Worm (Caenorhabditis elegans) whole organism, L3 larva: ENCODE measurements around the gene agmo-1.

ENCODE experiments used
- aly-2 ChIP-seq: fragments of 150-350 bp; optimal IDR thresholded peaks from 2 replicates; lab custom pipeline; 2014; ENCODE audit warnings: missing biosample characterization, missing genetic modification characterization
- ama-1 ChIP-seq: fragments of 150-350 bp; optimal IDR thresholded peaks from 2 replicates; lab custom pipeline; 2018
- ceh-28 ChIP-seq: fragments of 150-350 bp; optimal IDR thresholded peaks from 2 replicates; lab custom pipeline; 2014; ENCODE audit warnings: missing biosample characterization, missing genetic modification reagents, missing genetic modification characterization
- ceh-9 ChIP-seq: sonication (generic microtip); optimal IDR thresholded peaks from 2 replicates; lab custom pipeline; 2018; ENCODE audit warnings: missing biosample characterization, missing genetic modification characterization
- elt-1 ChIP-seq: fragments of 150-350 bp; optimal IDR thresholded peaks from 2 replicates; lab custom pipeline; 2014; ENCODE audit warnings: missing biosample characterization, missing genetic modification characterization
- eor-1 ChIP-seq, 2 experiments: fragments of 150-350 bp; optimal IDR thresholded peaks; 2 replicates each; lab custom pipeline; 2014 to 2018; ENCODE audit warnings: missing biosample characterization in 2 of 2, missing genetic modification characterization in 2 of 2
- mdl-1 ChIP-seq: fragments of 150-350 bp; optimal IDR thresholded peaks from 2 replicates; lab custom pipeline; 2014; ENCODE audit warnings: missing biosample characterization, missing genetic modification characterization
- nhr-28 ChIP-seq: fragments of 150-350 bp; optimal IDR thresholded peaks from 2 replicates; lab custom pipeline; 2014; ENCODE audit warnings: missing biosample characterization, missing genetic modification characterization
- pqm-1 ChIP-seq: fragments of 150-350 bp; optimal IDR thresholded peaks from 2 replicates; lab custom pipeline; 2017; ENCODE audit warnings: missing biosample characterization, missing genetic modification characterization, inconsistent platforms
- snpc-4 ChIP-seq: fragments of 150-350 bp; optimal IDR thresholded peaks from 2 replicates; lab custom pipeline; 2014; ENCODE audit warnings: missing biosample characterization, missing genetic modification characterization
- tbx-2 ChIP-seq: sonication (generic microtip); optimal IDR thresholded peaks from 2 replicates; lab custom pipeline; 2016; ENCODE audit warnings: mild to moderate bottlenecking, missing genetic modification characterization, missing compliant biosample characterization
- ztf-11 ChIP-seq: fragments of 150-350 bp; optimal IDR thresholded peaks from 2 replicates; lab custom pipeline; 2014; ENCODE audit warnings: missing biosample characterization, missing genetic modification characterization

DNA sequence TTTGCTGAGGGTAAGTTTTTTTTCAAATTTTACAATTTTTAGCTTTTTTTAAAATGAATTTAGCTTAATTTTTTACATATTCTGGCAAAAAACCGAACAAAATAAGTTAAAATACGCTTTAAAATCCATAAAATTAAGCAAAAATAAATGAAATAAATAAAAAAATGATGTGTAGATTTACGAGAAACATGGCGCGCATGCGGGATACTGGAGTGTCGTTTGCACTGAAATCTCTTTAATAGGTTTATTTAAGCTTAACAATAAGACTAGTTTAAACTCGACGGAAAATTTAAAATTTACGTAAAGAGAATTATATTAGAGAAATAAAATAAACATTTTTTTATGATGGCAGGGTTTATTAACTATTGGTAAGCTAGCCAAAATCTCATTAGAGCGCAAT is 23.0 kb upstream of the agmo-1 start:
- TF ChIP-seq eor-1 (tag; optimal IDR thresholded peaks at IDR 0.05; lab: Kevin White, UChicago): no peak
- no peak for TF ChIP-seq ztf-11
- TF ChIP-seq mdl-1: no peak
- no peak for TF ChIP-seq pqm-1 (tag; lab: Kevin White, UChicago)
- no peak for TF ChIP-seq ceh-9
- no peak for TF ChIP-seq aly-2 (tag; lab: Kevin White, UChicago)
- no peak for TF ChIP-seq tbx-2 (tag; lab: Kevin White, UChicago)
- no peak for TF ChIP-seq elt-1
- no peak for TF ChIP-seq nhr-28
- no peak for TF ChIP-seq snpc-4 (tag; lab: Kevin White, UChicago)
- no peak for TF ChIP-seq ama-1
- no peak for TF ChIP-seq ceh-28 (tag; lab: Kevin White, UChicago)
